Worm (Caenorhabditis elegans): ENCODE measurements around the gene M04D8.5.

The M04D8.5 gene

DNA sequence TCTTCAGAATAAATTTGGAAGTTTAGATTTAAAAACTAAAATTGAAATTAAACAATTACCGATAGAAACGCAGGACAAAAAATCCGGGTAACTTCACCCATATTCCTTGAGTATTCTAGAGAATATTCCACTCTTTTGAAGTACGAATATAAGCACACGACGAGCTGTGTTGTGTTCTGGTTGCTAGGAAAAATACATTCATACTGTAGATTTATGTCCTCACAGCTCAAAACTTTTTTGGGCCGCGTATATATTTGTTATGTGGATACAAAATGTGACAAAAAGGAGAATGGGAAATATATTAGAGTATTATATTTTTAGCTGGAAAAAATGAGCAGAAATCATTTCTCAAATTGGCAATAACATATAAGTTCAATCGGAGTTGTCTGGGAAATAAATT is at the start of gene M04D8.5:
M04D8.5 (minus strand) TSS at position 101 of the 400 bp plus-strand sequence.
- TF ChIP-seq lin-39 (tag; optimal IDR thresholded peaks at IDR 0.05), result no peak
- TF ChIP-seq nhr-25 (tag; optimal IDR thresholded peaks at IDR 0.05), result no peak
- TF ChIP-seq ztf-4 (tag; optimal IDR thresholded peaks at IDR 0.05), result no peak
- no peak for TF ChIP-seq mbf-1 (tag; optimal IDR thresholded peaks at IDR 0.05)
- no peak for TF ChIP-seq peb-1 (tag; optimal IDR thresholded peaks at IDR 0.05)
- no peak for TF ChIP-seq gmeb-1 (tag; optimal IDR thresholded peaks at IDR 0.05)
- TF ChIP-seq nhr-6 (tag; optimal IDR thresholded peaks at IDR 0.05), result no peak
- TF ChIP-seq nhr-11 (tag; optimal IDR thresholded peaks at IDR 0.05), result no peak
- no peak for TF ChIP-seq nhr-129 (tag; optimal IDR thresholded peaks at IDR 0.05)

DNA sequence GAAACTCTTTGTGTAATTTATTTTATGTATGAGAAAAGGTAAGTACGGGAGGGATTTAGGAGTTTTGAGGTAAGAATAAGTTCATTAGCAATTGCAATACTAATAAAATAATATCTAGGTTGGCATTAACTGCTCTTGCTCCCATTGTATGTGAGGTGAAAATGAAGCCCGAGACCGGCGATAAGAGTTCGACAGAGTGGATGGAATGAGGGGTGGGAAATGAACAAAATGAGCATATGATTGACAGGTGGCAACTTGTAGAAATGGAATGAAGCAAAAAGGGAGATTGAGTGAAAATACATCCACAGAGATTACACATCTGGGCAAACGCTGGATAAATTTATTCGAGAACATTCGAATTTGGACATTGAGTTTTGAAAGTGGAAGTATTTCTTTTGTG is 45.7 kb upstream of the M04D8.5 start:
- no peak for TF ChIP-seq nhr-12 (tag; optimal IDR thresholded peaks at IDR 0.05)
- no peak for TF ChIP-seq sma-9 (GFP tag; optimal IDR thresholded peaks at IDR 0.05)
- TF ChIP-seq sma-9 (tag; optimal IDR thresholded peaks at IDR 0.05), result no peak
- no peak for TF ChIP-seq zag-1 (tag; optimal IDR thresholded peaks at IDR 0.05)
- TF ChIP-seq snpc-4 (tag; optimal IDR thresholded peaks at IDR 0.05), result no peak
- no peak for TF ChIP-seq unc-39 (tag; optimal IDR thresholded peaks at IDR 0.05)
- TF ChIP-seq mbf-1 (tag; optimal IDR thresholded peaks at IDR 0.05), result no peak
- TF ChIP-seq R02D3.7 (tag; optimal IDR thresholded peaks at IDR 0.05), result no peak
- TF ChIP-seq lin-13 (GFP tag; optimal IDR thresholded peaks at IDR 0.05), result no peak
- no peak for TF ChIP-seq sem-4 (tag; optimal IDR thresholded peaks at IDR 0.05)
- TF ChIP-seq unc-62 (GFP tag; optimal IDR thresholded peaks at IDR 0.05), result no peak
- TF ChIP-seq crh-2 (tag; optimal IDR thresholded peaks at IDR 0.05), result no peak
- no peak for TF ChIP-seq unc-55 (GFP tag; optimal IDR thresholded peaks at IDR 0.05)
- TF ChIP-seq ztf-1 (GFP tag; conservative IDR thresholded peaks at IDR 0.05), result no peak
- no peak for TF ChIP-seq mdl-1 (tag; optimal IDR thresholded peaks at IDR 0.05)

ce11 chrIII:10078151-10078550 is 45.0 kb upstream of the M04D8.5 start, which contains the start of gene T16G12.9:
Gene T16G12.9, minus strand, starts transcription at chrIII:10078251.
- TF ChIP-seq nhr-12 (tag; optimal IDR thresholded peaks at IDR 0.05) (no peak), egl-27 (tag; optimal IDR thresholded peaks at IDR 0.05) (no peak), lin-39 (tag; optimal IDR thresholded peaks at IDR 0.05) (no peak), lin-11 (tag; optimal IDR thresholded peaks at IDR 0.05) (no peak), mbf-1 (tag; optimal IDR thresholded peaks at IDR 0.05) (no peak), nhr-11 (tag; optimal IDR thresholded peaks at IDR 0.05) (no peak), peb-1 (tag; optimal IDR thresholded peaks at IDR 0.05) (no peak), snpc-4 (tag; optimal IDR thresholded peaks at IDR 0.05) (no peak), nhr-237 (tag; optimal IDR thresholded peaks at IDR 0.05) (no peak), mab-5 (tag; optimal IDR thresholded peaks at IDR 0.05) (no peak), ztf-1 (GFP tag; conservative IDR thresholded peaks at IDR 0.05) (no peak), nhr-129 (tag; optimal IDR thresholded peaks at IDR 0.05) (no peak), unc-55 (GFP tag; optimal IDR thresholded peaks at IDR 0.05) (no peak), crh-2 (tag; optimal IDR thresholded peaks at IDR 0.05) (no peak), sma-3 (GFP tag; optimal IDR thresholded peaks at IDR 0.05) (no peak), F13H6.1 (tag; optimal IDR thresholded peaks at IDR 0.05) (no peak), gmeb-1 (tag; optimal IDR thresholded peaks at IDR 0.05) (no peak), blmp-1 (tag; optimal IDR thresholded peaks at IDR 0.05; ENCODE audit: insufficient read depth) (no peak)

- TF ChIP-seq ztf-1 (GFP tag; conservative IDR thresholded peaks at IDR 0.05), result no peak
Observed at ce11 chrIII:10076042-10076441, 42.9 kb upstream of the M04D8.5 start.

ce11 chrIII:10069278-10069677 is 36.2 kb upstream of the M04D8.5 start, which contains the start of gene T16G12.6:
Gene T16G12.6, plus strand, starts transcription at chrIII:10069578.
- TF ChIP-seq elt-1 (tag; optimal IDR thresholded peaks at IDR 0.05), result no peak
- no peak for TF ChIP-seq dmd-4 (tag; optimal IDR thresholded peaks at IDR 0.05)
- TF ChIP-seq mab-5 (tag; optimal IDR thresholded peaks at IDR 0.05), result no peak
- no peak for TF ChIP-seq lin-13 (GFP tag; optimal IDR thresholded peaks at IDR 0.05)
- TF ChIP-seq crh-2 (tag; optimal IDR thresholded peaks at IDR 0.05), result no peak
- no peak for TF ChIP-seq F13H6.1 (tag; optimal IDR thresholded peaks at IDR 0.05)
- no peak for TF ChIP-seq ztf-4 (tag; optimal IDR thresholded peaks at IDR 0.05)
- TF ChIP-seq lin-39 (tag; optimal IDR thresholded peaks at IDR 0.05), result no peak

DNA sequence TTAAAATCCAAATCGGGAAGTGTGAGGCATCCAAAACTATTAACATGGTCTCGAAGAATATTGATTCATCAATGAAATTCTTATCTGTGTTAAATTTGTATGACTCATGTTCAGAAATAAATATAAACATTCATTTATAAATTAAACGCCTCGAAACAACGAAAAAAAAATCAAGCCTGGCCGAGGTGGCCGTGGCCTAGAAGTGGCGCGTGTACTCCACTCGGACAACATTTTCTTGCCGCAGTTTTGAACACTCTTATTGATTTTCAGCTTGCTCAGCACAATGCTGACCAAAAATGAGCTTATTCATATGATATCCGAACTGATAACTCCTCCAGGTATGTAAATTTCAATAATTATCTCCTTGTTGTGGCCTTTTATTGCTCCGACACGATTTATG is 31.0 kb upstream of the M04D8.5 start, which contains the start of gene ekl-6:
ekl-6 (plus strand) TSS at position 265 of the 400 bp plus-strand sequence.
- TF ChIP-seq C34F6.9 (tag; optimal IDR thresholded peaks at IDR 0.05) (peak; percentile 73), unc-39 (tag; optimal IDR thresholded peaks at IDR 0.05) (no peak), mbf-1 (tag; optimal IDR thresholded peaks at IDR 0.05) (no peak), aly-2 (tag; optimal IDR thresholded peaks at IDR 0.05) (no peak), nhr-129 (tag; optimal IDR thresholded peaks at IDR 0.05) (no peak), ceh-82 (tag; optimal IDR thresholded peaks at IDR 0.05) (no peak), lin-13 (GFP tag; optimal IDR thresholded peaks at IDR 0.05) (no peak), skn-1 (tag; optimal IDR thresholded peaks at IDR 0.05) (no peak), blmp-1 (tag; optimal IDR thresholded peaks at IDR 0.05; ENCODE audit: insufficient read depth) (no peak), nhr-10 (tag; optimal IDR thresholded peaks at IDR 0.05) (no peak), egl-27 (tag; optimal IDR thresholded peaks at IDR 0.05) (no peak), sma-9 (GFP tag; optimal IDR thresholded peaks at IDR 0.05) (peak; percentile 68), sma-9 (tag; optimal IDR thresholded peaks at IDR 0.05) (no peak), fos-1 (tag; optimal IDR thresholded peaks at IDR 0.05) (peak; percentile 21), unc-55 (GFP tag; optimal IDR thresholded peaks at IDR 0.05) (peak; percentile 54), nhr-25 (tag; optimal IDR thresholded peaks at IDR 0.05) (no peak), lsy-2 (tag; optimal IDR thresholded peaks at IDR 0.05) (peak in 1 of 2 experiments; percentile 47), gmeb-1 (tag; optimal IDR thresholded peaks at IDR 0.05) (peak; percentile 51), crh-2 (tag; optimal IDR thresholded peaks at IDR 0.05) (peak; percentile 4), F13H6.1 (tag; optimal IDR thresholded peaks at IDR 0.05) (peak; percentile 58), sma-3 (GFP tag; optimal IDR thresholded peaks at IDR 0.05) (peak; percentile 63), nhr-77 (tag; optimal IDR thresholded peaks at IDR 0.05) (no peak)

Data from whole organism, L2 larva.